Fruit fly (Drosophila melanogaster) whole organism, embryonic: Measurements from ENCODE around the gene OtopLc.

ENCODE experiments used
- Atf-2 ChIP-seq: fragments of 200-800 bp; sonication (Bioruptor generic); optimal IDR thresholded peaks from 2 replicates; lab custom pipeline; 2016; ENCODE audit warnings: missing biosample characterization, missing genetic modification characterization
- Awh ChIP-seq: fragments of 200-800 bp; sonication (Bioruptor generic); IDR thresholded peaks from 2 replicates; pipeline ENCODE4, ENCODE4 v1.3.6; 2022; ENCODE audit warnings: missing biosample characterization, missing genetic modification characterization
- B-H1 ChIP-seq: fragments of 200-800 bp; sonication (Bioruptor generic); IDR thresholded peaks from 3 replicates; pipeline ENCODE4 v1.3.6; 2022; ENCODE audit warnings: missing biosample characterization, missing genetic modification characterization
- CG10431 ChIP-seq: fragments of 200-800 bp; sonication (Bioruptor generic); optimal IDR thresholded peaks from 3 replicates; lab custom pipeline; 2018; ENCODE audit warnings: missing biosample characterization, mild to moderate bottlenecking, missing genetic modification characterization
- CG11696 ChIP-seq: fragments of 200-800 bp; sonication (Bioruptor generic); IDR thresholded peaks from 2 replicates; pipeline ENCODE4 v1.3.6; 2022; ENCODE audit warnings: missing biosample characterization, missing genetic modification characterization
- CG12104 ChIP-seq: fragments of 200-800 bp; sonication (Bioruptor generic); optimal IDR thresholded peaks from 3 replicates; lab custom pipeline; 2016; ENCODE audit warnings: missing biosample characterization, missing genetic modification characterization
- CG1233 ChIP-seq: fragments of 200-800 bp; sonication (Bioruptor generic); optimal IDR thresholded peaks from 4 replicates; lab custom pipeline; 2018; ENCODE audit warnings: missing biosample characterization, mild to moderate bottlenecking, missing genetic modification characterization
- CG13296 ChIP-seq: fragments of 200-800 bp; sonication (Bioruptor generic); optimal IDR thresholded peaks from 3 replicates; lab custom pipeline; 2018; ENCODE audit warnings: missing biosample characterization, mild to moderate bottlenecking, missing genetic modification characterization
- CG15011 ChIP-seq: fragments of 200-800 bp; sonication (Bioruptor generic); optimal IDR thresholded peaks from 3 replicates; lab custom pipeline; 2018; ENCODE audit warnings: missing biosample characterization, mild to moderate bottlenecking, missing genetic modification characterization
- CG1603 ChIP-seq: fragments of 200-800 bp; sonication (Bioruptor generic); optimal IDR thresholded peaks from 2 replicates; lab custom pipeline; 2019; ENCODE audit warnings: missing biosample characterization, mild to moderate bottlenecking, missing genetic modification characterization, moderate library complexity
- CG16863 ChIP-seq: fragments of 200-800 bp; sonication (Bioruptor generic); optimal IDR thresholded peaks from 3 replicates; lab custom pipeline; 2016; ENCODE audit warnings: missing biosample characterization, missing genetic modification characterization
- CG17328 ChIP-seq: fragments of 200-800 bp; sonication (Bioruptor generic); IDR thresholded peaks from 2 replicates; pipeline ENCODE4 v1.3.6; 2022; ENCODE audit warnings: missing biosample characterization, missing genetic modification characterization
- CG17361 ChIP-seq: fragments of 200-800 bp; sonication (Bioruptor generic); IDR thresholded peaks from 3 replicates; pipeline ENCODE4 v1.3.6; 2022; ENCODE audit warnings: missing biosample characterization, missing genetic modification characterization
- CG18599 ChIP-seq: fragments of 200-800 bp; sonication (Bioruptor generic); optimal IDR thresholded peaks from 3 replicates; lab custom pipeline; 2017; ENCODE audit warnings: missing biosample characterization, missing genetic modification characterization, mild to moderate bottlenecking, moderate library complexity, missing genetic modification reagents
- CG4707 ChIP-seq: fragments of 200-800 bp; sonication (Bioruptor generic); optimal IDR thresholded peaks from 2 replicates; lab custom pipeline; 2018; ENCODE audit warnings: missing biosample characterization, mild to moderate bottlenecking, missing genetic modification characterization, moderate library complexity
- CG6683 ChIP-seq: fragments of 200-800 bp; sonication (Bioruptor generic); optimal IDR thresholded peaks from 2 replicates; lab custom pipeline; 2017; ENCODE audit warnings: missing biosample characterization, mild to moderate bottlenecking, missing genetic modification characterization, missing genetic modification reagents
- CG7556 ChIP-seq: fragments of 200-800 bp; sonication (Bioruptor generic); optimal IDR thresholded peaks from 2 replicates; lab custom pipeline; 2017; ENCODE audit warnings: missing biosample characterization, mild to moderate bottlenecking, missing genetic modification characterization
- CG7963 ChIP-seq: fragments of 200-800 bp; sonication (Bioruptor generic); IDR thresholded peaks from 3 replicates; pipeline ENCODE4 v1.3.6; 2022; ENCODE audit warnings: missing biosample characterization, missing genetic modification characterization; ENCODE audit not compliant: partially characterized antibody
- CG8359 ChIP-seq: fragments of 200-800 bp; sonication (Bioruptor generic); optimal IDR thresholded peaks from 2 replicates; lab custom pipeline; 2017; ENCODE audit warnings: missing biosample characterization, mild to moderate bottlenecking, missing genetic modification characterization, borderline replicate concordance
- CG8944 ChIP-seq: fragments of 200-800 bp; sonication (Bioruptor generic); optimal IDR thresholded peaks from 3 replicates; lab custom pipeline; 2016; ENCODE audit warnings: missing biosample characterization, missing genetic modification characterization
- D19B ChIP-seq: fragments of 200-800 bp; sonication (Bioruptor generic); optimal IDR thresholded peaks from 2 replicates; lab custom pipeline; 2017; ENCODE audit warnings: missing biosample characterization, mild to moderate bottlenecking, missing genetic modification characterization
- Dek ChIP-seq: fragments of 200-800 bp; sonication (Bioruptor generic); optimal IDR thresholded peaks from 3 replicates; lab custom pipeline; 2019; ENCODE audit warnings: missing biosample characterization, mild to moderate bottlenecking, missing genetic modification characterization, moderate library complexity
- Dip2 ChIP-seq: fragments of 200-800 bp; sonication (Bioruptor generic); IDR thresholded peaks from 2 replicates; pipeline ENCODE4 v1.3.6; 2022; ENCODE audit warnings: missing biosample characterization, missing genetic modification characterization
- Dref ChIP-seq: fragments of 200-800 bp; sonication (Bioruptor generic); IDR thresholded peaks from 2 replicates; pipeline ENCODE4 v1.3.6; 2022; ENCODE audit warnings: missing biosample characterization, missing genetic modification characterization
- Fer1 ChIP-seq: fragments of 200-800 bp; sonication (Bioruptor generic); optimal IDR thresholded peaks from 2 replicates; lab custom pipeline; 2017; ENCODE audit warnings: missing biosample characterization, mild to moderate bottlenecking, missing genetic modification characterization
- Hey ChIP-seq: fragments of 200-800 bp; sonication (Bioruptor generic); optimal IDR thresholded peaks from 3 replicates; lab custom pipeline; 2018; ENCODE audit warnings: missing biosample characterization, mild to moderate bottlenecking, missing genetic modification characterization
- NfI ChIP-seq: fragments of 200-800 bp; sonication (Bioruptor generic); optimal IDR thresholded peaks from 3 replicates; lab custom pipeline; 2018; ENCODE audit warnings: missing biosample characterization, mild to moderate bottlenecking, missing genetic modification characterization, moderate library complexity
- Rfx ChIP-seq: fragments of 200-800 bp; sonication (Bioruptor generic); IDR thresholded peaks from 2 replicates; pipeline ENCODE4 v1.3.6; 2022; ENCODE audit warnings: missing biosample characterization, missing genetic modification characterization
- Spps ChIP-seq: fragments of 200-800 bp; sonication (Bioruptor generic); optimal IDR thresholded peaks from 2 replicates; lab custom pipeline; 2018; ENCODE audit warnings: missing biosample characterization, mild to moderate bottlenecking, missing genetic modification characterization
- Tbp ChIP-seq: fragments of >200 bp; optimal IDR thresholded peaks from 2 replicates; lab custom pipeline; 2018; ENCODE audit warnings: missing biosample characterization, missing genetic modification characterization
- bbx ChIP-seq: fragments of 200-800 bp; sonication (Bioruptor generic); IDR thresholded peaks from 2 replicates; pipeline ENCODE4 v1.3.6; 2022; ENCODE audit warnings: missing biosample characterization, missing genetic modification characterization; ENCODE audit not compliant: partially characterized antibody
- bigmax ChIP-seq: fragments of 200-800 bp; sonication (Bioruptor generic); optimal IDR thresholded peaks from 2 replicates; lab custom pipeline; 2018; ENCODE audit warnings: missing biosample characterization, mild to moderate bottlenecking, missing genetic modification characterization
- bsh ChIP-seq, 2 experiments: fragments of 200-800 bp; sonication (Bioruptor generic); optimal IDR thresholded peaks; 2 replicates each; lab custom pipeline; 2017 to 2018; ENCODE audit warnings: mild to moderate bottlenecking in 2 of 2, missing biosample characterization in 2 of 2, missing genetic modification characterization in 2 of 2, moderate library complexity in 1 of 2
- ems ChIP-seq: fragments of 200-800 bp; sonication (Bioruptor generic); optimal IDR thresholded peaks from 3 replicates; lab custom pipeline; 2016; ENCODE audit warnings: missing biosample characterization, missing genetic modification characterization
- esg ChIP-seq: fragments of 200-800 bp; sonication (Bioruptor generic); conservative IDR thresholded peaks from 2 replicates; pipeline ENCODE4 v1.3.6; 2022; ENCODE audit warnings: missing biosample characterization, missing genetic modification characterization
- fd3F ChIP-seq: fragments of 200-800 bp; sonication (Bioruptor generic); optimal IDR thresholded peaks from 2 replicates; lab custom pipeline; 2018; ENCODE audit warnings: missing biosample characterization, mild to moderate bottlenecking, missing genetic modification characterization, moderate library complexity
- ftz-f1 ChIP-seq: fragments of 200-800 bp; sonication (Bioruptor generic); optimal IDR thresholded peaks from 2 replicates; lab custom pipeline; 2016; ENCODE audit warnings: missing biosample characterization, missing genetic modification characterization
- gce ChIP-seq: fragments of 200-800 bp; sonication (Bioruptor generic); IDR thresholded peaks from 3 replicates; pipeline ENCODE4 v1.3.6; 2022; ENCODE audit warnings: missing biosample characterization, missing genetic modification characterization
- hb ChIP-seq: fragments of 200-800 bp; sonication (Bioruptor generic); IDR thresholded peaks from 3 replicates; pipeline ENCODE4 v1.3.6; 2022; ENCODE audit warnings: missing biosample characterization, missing genetic modification characterization; ENCODE audit not compliant: partially characterized antibody
- hbn ChIP-seq: fragments of 200-800 bp; sonication (Bioruptor generic); IDR thresholded peaks from 2 replicates; pipeline ENCODE4 v1.3.6; 2022; ENCODE audit warnings: missing biosample characterization, missing genetic modification characterization; ENCODE audit not compliant: partially characterized antibody
- kay ChIP-seq: fragments of 200-800 bp; sonication (Bioruptor generic); optimal IDR thresholded peaks from 2 replicates; lab custom pipeline; 2016; ENCODE audit warnings: missing biosample characterization, missing genetic modification characterization
- lab ChIP-seq: fragments of 200-800 bp; sonication (Bioruptor generic); optimal IDR thresholded peaks from 3 replicates; lab custom pipeline; 2017; ENCODE audit warnings: missing biosample characterization, missing genetic modification characterization, mild to moderate bottlenecking, moderate library complexity, missing genetic modification reagents
- lov ChIP-seq, 2 experiments: fragments of 200-800 bp in 1 of 2; fragments of >200 bp in 1 of 2; sonication (Bioruptor generic) in 1 of 2; IDR thresholded peaks in 1 of 2; optimal IDR thresholded peaks in 1 of 2; 2 replicates in 1 of 2; 3 replicates in 1 of 2; pipeline versions ENCODE4 v1.3.6 to Lab custom; 2017 to 2022; ENCODE audit warnings: missing biosample characterization in 1 of 2, missing genetic modification characterization in 1 of 2
- p53 ChIP-seq: fragments of 200-800 bp; sonication (Bioruptor generic); optimal IDR thresholded peaks from 2 replicates; lab custom pipeline; 2016; ENCODE audit warnings: missing biosample characterization, missing genetic modification characterization
- peb ChIP-seq: fragments of 200-800 bp; sonication (Bioruptor generic); IDR thresholded peaks from 2 replicates; pipeline ENCODE4 v1.3.6; 2022; ENCODE audit warnings: missing biosample characterization, missing genetic modification characterization
- prd ChIP-seq, 3 experiments: fragments of >200 bp in 2 of 3; fragments of 200-800 bp in 1 of 3; sonication (Bioruptor generic) in 1 of 3; optimal IDR thresholded peaks in 2 of 3; IDR thresholded peaks in 1 of 3; 2 replicates in 2 of 3; 3 replicates in 1 of 3; pipeline versions ENCODE4 v1.3.6 to Lab custom; 2017 to 2022; ENCODE audit warnings: missing biosample characterization in 1 of 3, missing genetic modification characterization in 1 of 3
- shn ChIP-seq: fragments of 200-800 bp; sonication (Bioruptor generic); optimal IDR thresholded peaks from 3 replicates; lab custom pipeline; 2016; ENCODE audit warnings: missing biosample characterization, missing genetic modification characterization
- sima ChIP-seq: fragments of 200-800 bp; sonication (Bioruptor generic); optimal IDR thresholded peaks from 2 replicates; lab custom pipeline; 2016; ENCODE audit warnings: missing biosample characterization, missing genetic modification characterization
- slp2 ChIP-seq: fragments of 200-800 bp; sonication (Bioruptor generic); optimal IDR thresholded peaks from 2 replicates; lab custom pipeline; 2016; ENCODE audit warnings: missing biosample characterization, missing genetic modification characterization
- tna ChIP-seq: fragments of 200-800 bp; sonication (Bioruptor generic); IDR thresholded peaks from 2 replicates; pipeline ENCODE4 v1.3.6; 2022; ENCODE audit warnings: missing biosample characterization, missing genetic modification characterization; ENCODE audit not compliant: partially characterized antibody
- zfh2 ChIP-seq: fragments of 200-800 bp; sonication (Bioruptor generic); optimal IDR thresholded peaks from 2 replicates; lab custom pipeline; 2016; ENCODE audit warnings: missing biosample characterization, missing genetic modification characterization

Gene OtopLc

dm6 chrX:5678178-5678470, 15.5 kb upstream of the OtopLc start (continued):
- TF ChIP-seq prd (optimal IDR thresholded peaks at IDR 0.05; lab: Kevin White, UChicago) (no peak), prd (GFP tag; IDR thresholded peaks at IDR 0.05; lab: Robert Waterston, UW) (no peak), CG18599 (GFP tag; lab: Kevin White, UChicago) (peak; percentile 14), CG1233 (no peak), CG15011 (GFP tag; lab: Kevin White, UChicago) (no peak), CG8359 (GFP tag; lab: Kevin White, UChicago) (no peak), fd3F (GFP tag; lab: Kevin White, UChicago) (no peak), CG10431 (GFP tag; lab: Kevin White, UChicago) (no peak), gce (GFP tag; lab: Robert Waterston, UW) (no peak), shn (GFP tag; lab: Kevin White, UChicago) (no peak), CG13296 (GFP tag; lab: Kevin White, UChicago) (peak; percentile 21), CG17328 (GFP tag; lab: Robert Waterston, UW) (no peak), CG7963 (GFP tag; lab: Robert Waterston, UW) (no peak), D19B (GFP tag; lab: Kevin White, UChicago) (no peak), CG4707 (no peak), bbx (GFP tag; lab: Robert Waterston, UW) (no peak), CG12104 (GFP tag; lab: Kevin White, UChicago) (peak; percentile 35), tna (GFP tag; lab: Robert Waterston, UW) (no peak), Dref (GFP tag; lab: Robert Waterston, UW) (no peak), bsh (GFP tag; optimal IDR thresholded peaks at IDR 0.05; lab: Kevin White, UChicago) (no peak), Dip2 (GFP tag; lab: Robert Waterston, UW) (no peak), CG7556 (GFP tag; lab: Kevin White, UChicago) (peak; percentile 63), sima (GFP tag; lab: Kevin White, UChicago) (no peak), slp2 (no peak), Tbp (GFP tag; lab: Kevin White, UChicago) (no peak), CG6683 (GFP tag; lab: Kevin White, UChicago) (no peak), esg (GFP tag; lab: Robert Waterston, UW) (no peak), NfI (GFP tag; lab: Kevin White, UChicago) (no peak), bigmax (no peak), hbn (GFP tag; lab: Robert Waterston, UW) (no peak), CG1603 (tag; lab: Kevin White, UChicago) (no peak), Rfx (no peak), zfh2 (GFP tag; lab: Kevin White, UChicago) (no peak), Atf-2 (GFP tag; lab: Kevin White, UChicago) (no peak), CG8944 (no peak), lab (GFP tag; lab: Kevin White, UChicago) (no peak), Dek (tag; lab: Kevin White, UChicago) (no peak), CG16863 (GFP tag; lab: Kevin White, UChicago) (no peak), hb (GFP tag; lab: Robert Waterston, UW) (no peak), CG11696 (GFP tag; lab: Robert Waterston, UW) (no peak), ftz-f1 (GFP tag; lab: Kevin White, UChicago) (no peak), lov (optimal IDR thresholded peaks at IDR 0.05; lab: Kevin White, UChicago) (no peak), lov (GFP tag; IDR thresholded peaks at IDR 0.05; lab: Robert Waterston, UW) (no peak), p53 (no peak), kay (GFP tag; lab: Kevin White, UChicago) (no peak), Fer1 (peak; percentile 18), Hey (no peak), B-H1 (no peak), Awh (no peak), peb (no peak), ems (no peak), Spps (tag; lab: Kevin White, UChicago) (no peak), CG17361 (GFP tag; lab: Robert Waterston, UW) (peak; percentile 33; the same call in 1 of the 3 replicates)
